Worm (Caenorhabditis elegans) whole organism, late embryonic: ENCODE results near the gene C06A6.4.

Experiments
- C08G9.2 ChIP-seq: sonication (generic microtip); optimal IDR thresholded peaks from 2 replicates; lab custom pipeline; 2016; ENCODE audit warnings: mild to moderate bottlenecking, missing genetic modification characterization, moderate library complexity, missing compliant biosample characterization
- C38D4.7 ChIP-seq: fragments of 200-800 bp; sonication (Bioruptor generic); optimal IDR thresholded peaks from 2 replicates; lab custom pipeline; 2018; ENCODE audit warnings: mild to moderate bottlenecking, missing genetic modification characterization, moderate library complexity, missing compliant biosample characterization
- F13H6.1 ChIP-seq: sonication (generic microtip); optimal IDR thresholded peaks from 2 replicates; lab custom pipeline; 2016; ENCODE audit warnings: missing genetic modification characterization, missing compliant biosample characterization
- K02D7.2 ChIP-seq: sonication (generic microtip); optimal IDR thresholded peaks from 2 replicates; lab custom pipeline; 2017; ENCODE audit warnings: mild to moderate bottlenecking, missing genetic modification characterization, missing compliant biosample characterization
- T23F11.4 ChIP-seq: fragments of 200-800 bp; sonication (Bioruptor generic); optimal IDR thresholded peaks from 2 replicates; lab custom pipeline; 2018; ENCODE audit warnings: mild to moderate bottlenecking, missing genetic modification characterization, missing compliant biosample characterization
- ceh-19 ChIP-seq: fragments of 200-800 bp; sonication (Bioruptor generic); optimal IDR thresholded peaks from 2 replicates; lab custom pipeline; 2018; ENCODE audit warnings: mild to moderate bottlenecking, missing genetic modification characterization, missing compliant biosample characterization
- ceh-2 ChIP-seq: sonication (generic microtip); optimal IDR thresholded peaks from 2 replicates; lab custom pipeline; 2016; ENCODE audit warnings: missing genotype, missing genetic modification characterization, missing compliant biosample characterization
- ceh-22 ChIP-seq: sonication (generic microtip); optimal IDR thresholded peaks from 2 replicates; lab custom pipeline; 2017; ENCODE audit warnings: missing biosample characterization, missing genetic modification characterization
- ceh-30 ChIP-seq: fragments of 150-350 bp; optimal IDR thresholded peaks from 2 replicates; lab custom pipeline; 2014; ENCODE audit warnings: missing biosample characterization, missing genetic modification characterization
- ceh-31 ChIP-seq: sonication (generic microtip); optimal IDR thresholded peaks from 2 replicates; lab custom pipeline; 2016; ENCODE audit warnings: missing genetic modification characterization, missing compliant biosample characterization
- ceh-34 ChIP-seq: sonication (generic microtip); optimal IDR thresholded peaks from 2 replicates; lab custom pipeline; 2016; ENCODE audit warnings: mild to moderate bottlenecking, missing genetic modification characterization, missing compliant biosample characterization
- ceh-48 ChIP-seq: sonication (generic microtip); optimal IDR thresholded peaks from 2 replicates; lab custom pipeline; 2016; ENCODE audit warnings: missing genetic modification characterization, inconsistent platforms, missing compliant biosample characterization
- ceh-6 ChIP-seq: fragments of 200-800 bp; sonication (Bioruptor generic); optimal IDR thresholded peaks from 2 replicates; lab custom pipeline; 2018; ENCODE audit warnings: mild to moderate bottlenecking, missing genetic modification characterization, missing compliant biosample characterization
- ceh-9 ChIP-seq: sonication (generic microtip); optimal IDR thresholded peaks from 2 replicates; lab custom pipeline; 2016; ENCODE audit warnings: mild to moderate bottlenecking, missing genetic modification characterization, inconsistent platforms, missing compliant biosample characterization
- dve-1 ChIP-seq: sonication (generic microtip); optimal IDR thresholded peaks from 2 replicates; lab custom pipeline; 2017; ENCODE audit warnings: antibody characterized with exemption, mild to moderate bottlenecking, missing genetic modification characterization, missing compliant biosample characterization
- elt-2 ChIP-seq: sonication (generic microtip); optimal IDR thresholded peaks from 2 replicates; lab custom pipeline; 2016; ENCODE audit warnings: missing genetic modification reagents, missing genetic modification characterization, missing compliant biosample characterization
- elt-4 ChIP-seq: sonication (generic microtip); optimal IDR thresholded peaks from 2 replicates; lab custom pipeline; 2016; ENCODE audit warnings: missing genetic modification characterization, missing compliant biosample characterization
- ets-4 ChIP-seq: sonication (generic microtip); optimal IDR thresholded peaks from 2 replicates; lab custom pipeline; 2016; ENCODE audit warnings: missing genetic modification characterization, missing compliant biosample characterization
- fax-1 ChIP-seq: sonication (generic microtip); optimal IDR thresholded peaks from 2 replicates; lab custom pipeline; 2016; ENCODE audit warnings: missing genotype, missing genetic modification characterization, missing compliant biosample characterization
- fkh-10 ChIP-seq: fragments of 150-350 bp; optimal IDR thresholded peaks from 2 replicates; lab custom pipeline; 2014; ENCODE audit warnings: missing biosample characterization, missing genetic modification reagents, missing genetic modification characterization
- fkh-6 ChIP-seq: sonication (generic microtip); optimal IDR thresholded peaks from 2 replicates; lab custom pipeline; 2016; ENCODE audit warnings: missing genetic modification characterization, missing compliant biosample characterization
- gmeb-2 ChIP-seq: sonication (generic microtip); optimal IDR thresholded peaks from 2 replicates; lab custom pipeline; 2016; ENCODE audit warnings: missing genetic modification characterization, inconsistent platforms, missing compliant biosample characterization
- hlh-13 ChIP-seq: fragments of 200-800 bp; sonication (Bioruptor generic); optimal IDR thresholded peaks from 2 replicates; lab custom pipeline; 2018; ENCODE audit warnings: mild to moderate bottlenecking, missing genetic modification characterization, missing compliant biosample characterization
- hlh-15 ChIP-seq: sonication (generic microtip); optimal IDR thresholded peaks from 2 replicates; lab custom pipeline; 2016; ENCODE audit warnings: missing genetic modification characterization, missing compliant biosample characterization
- hlh-30 ChIP-seq: sonication (generic microtip); optimal IDR thresholded peaks from 2 replicates; lab custom pipeline; 2017; ENCODE audit warnings: antibody characterized with exemption, missing genetic modification characterization, missing compliant biosample characterization; ENCODE audit not compliant: insufficient read depth
- hlh-6 ChIP-seq: sonication (generic microtip); optimal IDR thresholded peaks from 2 replicates; lab custom pipeline; 2016; ENCODE audit warnings: missing genotype, missing genetic modification characterization, missing compliant biosample characterization
- hlh-8 ChIP-seq: sonication (generic microtip); optimal IDR thresholded peaks from 2 replicates; lab custom pipeline; 2016; ENCODE audit warnings: missing genotype, missing genetic modification characterization, missing compliant biosample characterization
- lim-6 ChIP-seq: sonication (generic microtip); optimal IDR thresholded peaks from 2 replicates; lab custom pipeline; 2016; ENCODE audit warnings: missing genetic modification characterization, missing compliant biosample characterization
- lin-11 ChIP-seq: fragments of 200-800 bp; sonication (Bioruptor generic); optimal IDR thresholded peaks from 2 replicates; lab custom pipeline; 2018; ENCODE audit warnings: mild to moderate bottlenecking, missing genetic modification characterization, missing compliant biosample characterization
- mec-3 ChIP-seq: sonication (generic microtip); optimal IDR thresholded peaks from 2 replicates; lab custom pipeline; 2016; ENCODE audit warnings: borderline replicate concordance, missing genetic modification characterization, missing compliant biosample characterization
- nfya-1 ChIP-seq: sonication (generic microtip); optimal IDR thresholded peaks from 2 replicates; lab custom pipeline; 2017; ENCODE audit warnings: missing genetic modification characterization, mild to moderate bottlenecking, missing compliant biosample characterization, antibody characterized with exemption, moderate library complexity
- npax-4 ChIP-seq: sonication (generic microtip); optimal IDR thresholded peaks from 2 replicates; lab custom pipeline; 2016; ENCODE audit warnings: missing genetic modification characterization, missing compliant biosample characterization
- odd-2 ChIP-seq: sonication (generic microtip); optimal IDR thresholded peaks from 2 replicates; lab custom pipeline; 2017; ENCODE audit warnings: antibody characterized with exemption, mild to moderate bottlenecking, missing genetic modification characterization, missing compliant biosample characterization
- pag-3 ChIP-seq: sonication (generic microtip); optimal IDR thresholded peaks from 2 replicates; lab custom pipeline; 2016; ENCODE audit warnings: missing compliant biosample characterization, missing genetic modification characterization, borderline replicate concordance
- pat-9 ChIP-seq: fragments of 200-800 bp; sonication (Bioruptor generic); optimal IDR thresholded peaks from 2 replicates; lab custom pipeline; 2018; ENCODE audit warnings: mild to moderate bottlenecking, missing genetic modification characterization, moderate library complexity, missing compliant biosample characterization
- pax-1 ChIP-seq: fragments of 150-350 bp; optimal IDR thresholded peaks from 2 replicates; lab custom pipeline; 2014; ENCODE audit warnings: missing biosample characterization, missing genetic modification characterization
- pha-2 ChIP-seq: sonication (generic microtip); optimal IDR thresholded peaks from 2 replicates; lab custom pipeline; 2017; ENCODE audit warnings: mild to moderate bottlenecking, missing genetic modification characterization, missing compliant biosample characterization
- pros-1 ChIP-seq: fragments of 150-350 bp; optimal IDR thresholded peaks from 2 replicates; lab custom pipeline; 2014; ENCODE audit warnings: missing biosample characterization, missing genetic modification reagents, missing genetic modification characterization
- ref-2 ChIP-seq: sonication (generic microtip); optimal IDR thresholded peaks from 2 replicates; lab custom pipeline; 2016; ENCODE audit warnings: missing genetic modification characterization, missing compliant biosample characterization
- rnt-1 ChIP-seq: sonication (generic microtip); optimal IDR thresholded peaks from 2 replicates; lab custom pipeline; 2016; ENCODE audit warnings: missing genetic modification characterization, missing compliant biosample characterization
- sox-2 ChIP-seq: fragments of 200-800 bp; sonication (Bioruptor generic); IDR thresholded peaks from 2 replicates; pipeline ENCODE4 v1.3.6; 2022; ENCODE audit warnings: missing genetic modification reagents, missing genetic modification characterization, missing compliant biosample characterization
- sox-4 ChIP-seq: sonication (generic microtip); optimal IDR thresholded peaks from 2 replicates; lab custom pipeline; 2017; ENCODE audit warnings: mild to moderate bottlenecking, missing genetic modification characterization, inconsistent platforms, missing compliant biosample characterization
- syd-9 ChIP-seq: sonication (generic microtip); optimal IDR thresholded peaks from 2 replicates; lab custom pipeline; 2016; ENCODE audit warnings: mild to moderate bottlenecking, missing genetic modification characterization, moderate library complexity, missing compliant biosample characterization
- tbx-2 ChIP-seq: sonication (generic microtip); optimal IDR thresholded peaks from 2 replicates; lab custom pipeline; 2016; ENCODE audit warnings: missing genetic modification characterization, missing compliant biosample characterization
- ttx-3 ChIP-seq: sonication (generic microtip); optimal IDR thresholded peaks from 2 replicates; lab custom pipeline; 2016; ENCODE audit warnings: missing genetic modification reagents, missing genetic modification characterization, missing compliant biosample characterization
- unc-3 ChIP-seq, 2 experiments: fragments of 200-800 bp in 1 of 2; sonication (Bioruptor generic) in 1 of 2; sonication (generic microtip) in 1 of 2; conservative IDR thresholded peaks in 1 of 2; optimal IDR thresholded peaks in 1 of 2; 2 replicates each; pipeline versions ENCODE4 v1.3.6 to Lab custom; 2016 to 2022; ENCODE audit warnings: missing compliant biosample characterization in 2 of 2, missing genetic modification characterization in 2 of 2, missing genetic modification reagents in 1 of 2
- unc-55 ChIP-seq: sonication (generic microtip); optimal IDR thresholded peaks from 2 replicates; lab custom pipeline; 2017; ENCODE audit warnings: missing biosample characterization, missing genetic modification reagents, missing genetic modification characterization
- ztf-16 ChIP-seq: sonication (generic microtip); optimal IDR thresholded peaks from 2 replicates; lab custom pipeline; 2017; ENCODE audit warnings: missing genetic modification characterization, missing compliant biosample characterization

C06A6.4 gene

ce11 chrIV:7824649-7825048 is 4.4 kb downstream of the C06A6.4 start:
- TF ChIP-seq elt-2 (tag; lab: Kevin White, UChicago), result no peak
- no peak for TF ChIP-seq lim-6
- TF ChIP-seq sox-2 (GFP tag; lab: Robert Waterston, UW), result no peak
- TF ChIP-seq ceh-19 (GFP tag; lab: Kevin White, UChicago), result no peak
- TF ChIP-seq ceh-22, result no peak
- TF ChIP-seq ceh-6 (GFP tag; lab: Kevin White, UChicago), result no peak
- TF ChIP-seq ceh-34, result no peak

- TF ChIP-seq hlh-8 (tag; lab: Kevin White, UChicago) (no peak), pha-2 (tag; lab: Kevin White, UChicago) (no peak)
Observed at ce11 chrIV:7822524-7822923, 6.6 kb downstream of the C06A6.4 start, which contains the start of gene T14A8.2. T14A8.2 (minus strand) TSS chrIV:7822624.

ce11 chrIV:7817852-7818251 is 11.2 kb downstream of the C06A6.4 start, which contains the start of gene ric-3:
ric-3 (plus strand) TSS chrIV:7818251.
- no peak for TF ChIP-seq rnt-1
- no peak for TF ChIP-seq K02D7.2
- TF ChIP-seq npax-4 (tag; lab: Kevin White, UChicago), result no peak
- TF ChIP-seq sox-2 (GFP tag; lab: Robert Waterston, UW), result no peak
- no peak for TF ChIP-seq odd-2
- no peak for TF ChIP-seq ceh-9 (tag; lab: Kevin White, UChicago)
- no peak for TF ChIP-seq ceh-6 (GFP tag; lab: Kevin White, UChicago)
- no peak for TF ChIP-seq T23F11.4 (GFP tag; lab: Kevin White, UChicago)
- no peak for TF ChIP-seq C08G9.2 (tag; lab: Kevin White, UChicago)
- no peak for TF ChIP-seq dve-1 (tag; lab: Kevin White, UChicago)
- no peak for TF ChIP-seq elt-2 (tag; lab: Kevin White, UChicago)
- TF ChIP-seq hlh-6 (tag; lab: Kevin White, UChicago), result no peak
- no peak for TF ChIP-seq ceh-2 (tag; lab: Kevin White, UChicago)
- TF ChIP-seq syd-9 (tag; lab: Kevin White, UChicago), result no peak
- TF ChIP-seq ttx-3 (tag; lab: Kevin White, UChicago), result no peak
- no peak for TF ChIP-seq ref-2 (tag; lab: Kevin White, UChicago)
- TF ChIP-seq elt-4 (tag; lab: Kevin White, UChicago), result no peak
- TF ChIP-seq F13H6.1 (tag; lab: Kevin White, UChicago), result no peak
- TF ChIP-seq pag-3 (tag; lab: Kevin White, UChicago), result no peak
- no peak for TF ChIP-seq hlh-30 (tag; lab: Kevin White, UChicago)
- TF ChIP-seq ets-4, result no peak
- TF ChIP-seq pat-9, result no peak
- TF ChIP-seq ceh-30 (tag; lab: Kevin White, UChicago), result no peak
- no peak for TF ChIP-seq mec-3
- peak; percentile 11 for TF ChIP-seq pros-1 (tag; lab: Kevin White, UChicago)
- TF ChIP-seq nfya-1 (tag; lab: Kevin White, UChicago), result peak; percentile 78
- no peak for TF ChIP-seq hlh-15 (tag; lab: Kevin White, UChicago)
- no peak for TF ChIP-seq unc-3 (GFP tag; conservative IDR thresholded peaks at IDR 0.05; lab: Robert Waterston, UW)
- no peak for TF ChIP-seq unc-3 (tag; optimal IDR thresholded peaks at IDR 0.05; lab: Kevin White, UChicago)
- peak; percentile 73 for TF ChIP-seq hlh-8 (tag; lab: Kevin White, UChicago)
- peak; percentile 7 for TF ChIP-seq ceh-34
- TF ChIP-seq sox-4, result no peak
- TF ChIP-seq hlh-13 (GFP tag; lab: Kevin White, UChicago), result no peak
- TF ChIP-seq gmeb-2, result no peak
- no peak for TF ChIP-seq ceh-22
- peak; percentile 38 for TF ChIP-seq tbx-2 (tag; lab: Kevin White, UChicago)
- no peak for TF ChIP-seq fkh-10 (GFP tag; lab: Kevin White, UChicago)
- no peak for TF ChIP-seq C38D4.7
- peak; percentile 80 for TF ChIP-seq unc-55 (GFP tag; lab: Kevin White, UChicago)
- no peak for TF ChIP-seq fax-1
- peak; percentile 70 for TF ChIP-seq ceh-31 (tag; lab: Kevin White, UChicago)
- TF ChIP-seq fkh-6 (tag; lab: Kevin White, UChicago), result no peak
- TF ChIP-seq ztf-16 (tag; lab: Kevin White, UChicago), result no peak
- TF ChIP-seq ceh-48 (tag; lab: Kevin White, UChicago), result peak; percentile 84
- TF ChIP-seq lin-11 (tag; lab: Kevin White, UChicago), result no peak
- no peak for TF ChIP-seq pax-1 (tag; lab: Kevin White, UChicago)
